Worm (Caenorhabditis elegans) whole organism, young adult: ENCODE results near the gene npr-33.

ENCODE experiments used
- B0019.2 ChIP-seq: fragments of 200-800 bp; sonication (Bioruptor generic); conservative IDR thresholded peaks from 2 replicates; pipeline ENCODE4 v1.3.6; 2022; ENCODE audit warnings: missing genetic modification reagents, missing genetic modification characterization, missing compliant biosample characterization
- B0035.1 ChIP-seq: sonication (generic microtip); optimal IDR thresholded peaks from 2 replicates; lab custom pipeline; 2016; ENCODE audit warnings: missing genetic modification characterization, mild to moderate bottlenecking, missing compliant biosample characterization, missing genotype, missing genetic modification reagents
- D2030.7 ChIP-seq: fragments of 200-800 bp; sonication (Bioruptor generic); IDR thresholded peaks from 2 replicates; pipeline ENCODE4 v1.3.6; 2022; ENCODE audit warnings: missing genetic modification reagents, missing genetic modification characterization, missing compliant biosample characterization
- F49E8.2 ChIP-seq: sonication (generic microtip); optimal IDR thresholded peaks from 3 replicates; lab custom pipeline; 2017; ENCODE audit warnings: missing genetic modification characterization, mild to moderate bottlenecking, missing compliant biosample characterization, antibody characterized with exemption, moderate library complexity; ENCODE audit not compliant: insufficient read depth
- F55B11.4 ChIP-seq: sonication (generic microtip); optimal IDR thresholded peaks from 2 replicates; lab custom pipeline; 2016; ENCODE audit warnings: missing compliant biosample characterization, missing genetic modification characterization, borderline replicate concordance; ENCODE audit not compliant: insufficient read depth
- F57A8.1 ChIP-seq: fragments of 200-800 bp; sonication (Bioruptor generic); optimal IDR thresholded peaks from 2 replicates; lab custom pipeline; 2018; ENCODE audit warnings: mild to moderate bottlenecking, missing genetic modification characterization, moderate library complexity, missing compliant biosample characterization
- F57C9.4 ChIP-seq: sonication (generic microtip); optimal IDR thresholded peaks from 2 replicates; lab custom pipeline; 2017; ENCODE audit warnings: mild to moderate bottlenecking, missing genetic modification characterization, missing compliant biosample characterization
- K11D2.4 ChIP-seq: fragments of 200-800 bp; sonication (Bioruptor generic); IDR thresholded peaks from 2 replicates; pipeline ENCODE4 v1.3.6; 2022; ENCODE audit warnings: missing genetic modification reagents, missing genetic modification characterization, missing compliant biosample characterization
- K12H6.12 ChIP-seq: fragments of 200-800 bp; sonication (Bioruptor generic); optimal IDR thresholded peaks from 2 replicates; lab custom pipeline; 2018; ENCODE audit warnings: mild to moderate bottlenecking, missing genetic modification characterization, missing compliant biosample characterization
- Y53G8AR.9 ChIP-seq: fragments of 200-800 bp; sonication (Bioruptor generic); conservative IDR thresholded peaks from 2 replicates; pipeline ENCODE4 v1.3.6; 2022; ENCODE audit warnings: missing genetic modification reagents, missing genetic modification characterization, missing compliant biosample characterization
- ZK185.1 ChIP-seq: sonication (generic microtip); optimal IDR thresholded peaks from 2 replicates; lab custom pipeline; 2016; ENCODE audit warnings: mild to moderate bottlenecking, missing genetic modification characterization, missing compliant biosample characterization; ENCODE audit not compliant: poor library complexity, severe bottlenecking
- akir-1 ChIP-seq: fragments of 200-800 bp; sonication (Bioruptor generic); optimal IDR thresholded peaks from 2 replicates; lab custom pipeline; 2018; ENCODE audit warnings: mild to moderate bottlenecking, missing genetic modification characterization, moderate library complexity, missing compliant biosample characterization
- aptf-2 ChIP-seq: fragments of 200-800 bp; sonication (Bioruptor generic); conservative IDR thresholded peaks from 2 replicates; pipeline ENCODE4 v1.3.6; 2022; ENCODE audit warnings: missing genetic modification reagents, missing genetic modification characterization, missing compliant biosample characterization
- aptf-3 ChIP-seq: fragments of 200-800 bp; sonication (Bioruptor generic); IDR thresholded peaks from 2 replicates; pipeline ENCODE4 v1.3.6; 2022; ENCODE audit warnings: missing genetic modification characterization, missing compliant biosample characterization
- atf-7 ChIP-seq: sonication (generic microtip); optimal IDR thresholded peaks from 2 replicates; lab custom pipeline; 2017; ENCODE audit warnings: mild to moderate bottlenecking, missing genetic modification characterization, missing compliant biosample characterization
- attf-3 ChIP-seq: fragments of 200-800 bp; sonication (Bioruptor generic); conservative IDR thresholded peaks from 2 replicates; pipeline ENCODE4 v1.3.6; 2022; ENCODE audit warnings: missing genetic modification reagents, missing genetic modification characterization, missing compliant biosample characterization
- attf-5 ChIP-seq: fragments of 200-800 bp; sonication (Bioruptor generic); optimal IDR thresholded peaks from 2 replicates; lab custom pipeline; 2018; ENCODE audit warnings: mild to moderate bottlenecking, missing genetic modification characterization, missing compliant biosample characterization
- bed-1 ChIP-seq: fragments of 200-800 bp; sonication (Bioruptor generic); IDR thresholded peaks from 2 replicates; pipeline ENCODE4 v1.3.6; 2022; ENCODE audit warnings: missing genetic modification reagents, missing genetic modification characterization, missing compliant biosample characterization
- cebp-2 ChIP-seq: fragments of 200-800 bp; sonication (Bioruptor generic); IDR thresholded peaks from 2 replicates; pipeline ENCODE4 v1.3.6; 2022; ENCODE audit warnings: missing genetic modification characterization, missing compliant biosample characterization
- ceh-79 ChIP-seq: sonication (generic microtip); optimal IDR thresholded peaks from 2 replicates; lab custom pipeline; 2017; ENCODE audit warnings: mild to moderate bottlenecking, missing genetic modification characterization, missing compliant biosample characterization
- ceh-91 ChIP-seq: fragments of 200-800 bp; sonication (Bioruptor generic); IDR thresholded peaks from 2 replicates; pipeline ENCODE4 v1.3.6; 2022; ENCODE audit warnings: missing genetic modification reagents, missing genetic modification characterization, missing compliant biosample characterization
- dox-1 ChIP-seq: fragments of 200-800 bp; sonication (Bioruptor generic); IDR thresholded peaks from 2 replicates; pipeline ENCODE4 v1.3.6; 2022; ENCODE audit warnings: missing genetic modification reagents, missing genetic modification characterization, missing compliant biosample characterization
- dpl-1 ChIP-seq: fragments of 150-350 bp; optimal IDR thresholded peaks from 2 replicates; lab custom pipeline; 2014; ENCODE audit warnings: missing biosample characterization, missing genetic modification reagents, missing genetic modification characterization
- egrh-3 ChIP-seq: fragments of 200-800 bp; sonication (Bioruptor generic); IDR thresholded peaks from 2 replicates; pipeline ENCODE4 v1.3.6; 2022; ENCODE audit warnings: missing genetic modification reagents, missing genetic modification characterization, missing compliant biosample characterization
- ets-4 ChIP-seq: fragments of 200-800 bp; sonication (Bioruptor generic); optimal IDR thresholded peaks from 2 replicates; lab custom pipeline; 2018; ENCODE audit warnings: mild to moderate bottlenecking, missing genetic modification characterization, missing compliant biosample characterization
- gei-17 ChIP-seq: fragments of 200-800 bp; sonication (Bioruptor generic); optimal IDR thresholded peaks from 2 replicates; lab custom pipeline; 2018; ENCODE audit warnings: mild to moderate bottlenecking, missing genetic modification characterization, missing compliant biosample characterization
- him-1 ChIP-seq: sonication (generic microtip); optimal IDR thresholded peaks from 2 replicates; lab custom pipeline; 2016; ENCODE audit warnings: missing genotype, missing genetic modification reagents, missing genetic modification characterization, missing compliant biosample characterization
- hlh-12 ChIP-seq: sonication (generic microtip); optimal IDR thresholded peaks from 2 replicates; lab custom pipeline; 2016; ENCODE audit warnings: missing genetic modification characterization, missing compliant biosample characterization
- lag-1 ChIP-seq: fragments of 200-800 bp; sonication (Bioruptor generic); IDR thresholded peaks from 2 replicates; pipeline ENCODE4 v1.3.6; 2022; ENCODE audit warnings: missing genetic modification reagents, missing genetic modification characterization, missing compliant biosample characterization
- lir-1 ChIP-seq: fragments of 200-800 bp; sonication (Bioruptor generic); conservative IDR thresholded peaks from 2 replicates; pipeline ENCODE4 v1.3.6; 2022; ENCODE audit warnings: missing genetic modification reagents, missing genetic modification characterization, missing compliant biosample characterization
- lsl-1 ChIP-seq: fragments of 200-800 bp; sonication (Bioruptor generic); optimal IDR thresholded peaks from 2 replicates; lab custom pipeline; 2018; ENCODE audit warnings: mild to moderate bottlenecking, missing genetic modification characterization, moderate library complexity, missing compliant biosample characterization
- lsy-27 ChIP-seq: sonication (generic microtip); optimal IDR thresholded peaks from 2 replicates; lab custom pipeline; 2017; ENCODE audit warnings: missing genetic modification characterization, mild to moderate bottlenecking, missing compliant biosample characterization, antibody characterized with exemption, missing genotype, borderline replicate concordance; ENCODE audit not compliant: insufficient read depth
- madf-10 ChIP-seq: sonication (generic microtip); optimal IDR thresholded peaks from 2 replicates; lab custom pipeline; 2016; ENCODE audit warnings: mild to moderate bottlenecking, missing genetic modification characterization, missing compliant biosample characterization
- madf-6 ChIP-seq: fragments of 200-800 bp; sonication (Bioruptor generic); IDR thresholded peaks from 2 replicates; pipeline ENCODE4 v1.3.6; 2022; ENCODE audit warnings: missing genetic modification reagents, missing genetic modification characterization, missing compliant biosample characterization
- madf-8 ChIP-seq: fragments of 200-800 bp; sonication (Bioruptor generic); conservative IDR thresholded peaks from 2 replicates; pipeline ENCODE4 v1.3.6; 2022; ENCODE audit warnings: missing genetic modification reagents, missing genetic modification characterization, missing compliant biosample characterization
- mcd-1 ChIP-seq: fragments of 200-800 bp; sonication (Bioruptor generic); IDR thresholded peaks from 2 replicates; pipeline ENCODE4 v1.3.6; 2022; ENCODE audit warnings: missing genetic modification reagents, missing genetic modification characterization, missing compliant biosample characterization
- mel-28 ChIP-seq: sonication (generic microtip); optimal IDR thresholded peaks from 2 replicates; lab custom pipeline; 2016; ENCODE audit warnings: borderline replicate concordance, mild to moderate bottlenecking, missing genetic modification characterization, missing compliant biosample characterization
- mxl-1 ChIP-seq: sonication (generic microtip); optimal IDR thresholded peaks from 2 replicates; lab custom pipeline; 2016; ENCODE audit warnings: missing genetic modification characterization, missing compliant biosample characterization
- nfyb-1 ChIP-seq: fragments of 200-800 bp; sonication (Bioruptor generic); IDR thresholded peaks from 2 replicates; pipeline ENCODE4 v1.3.6; 2022; ENCODE audit warnings: missing genetic modification reagents, missing genetic modification characterization, missing compliant biosample characterization
- nhr-120 ChIP-seq: fragments of 200-800 bp; sonication (Bioruptor generic); IDR thresholded peaks from 2 replicates; pipeline ENCODE4 v1.3.6; 2022; ENCODE audit warnings: missing genetic modification characterization, missing compliant biosample characterization
- pha-4 ChIP-seq: fragments of 150-350 bp; sonication (generic microtip); optimal IDR thresholded peaks from 2 replicates; lab custom pipeline; 2014; ENCODE audit warnings: missing biosample characterization, missing genetic modification reagents, missing genetic modification characterization
- repo-1 ChIP-seq: sonication (generic microtip); optimal IDR thresholded peaks from 2 replicates; lab custom pipeline; 2017; ENCODE audit warnings: mild to moderate bottlenecking, missing genetic modification characterization, missing compliant biosample characterization
- sea-2 ChIP-seq: fragments of 200-800 bp; sonication (Bioruptor generic); IDR thresholded peaks from 2 replicates; pipeline ENCODE4 v1.3.6; 2022; ENCODE audit warnings: missing genetic modification characterization, missing compliant biosample characterization
- snpc-1.3 ChIP-seq: sonication (generic microtip); optimal IDR thresholded peaks from 2 replicates; lab custom pipeline; 2017; ENCODE audit warnings: missing genetic modification characterization, mild to moderate bottlenecking, missing compliant biosample characterization, antibody characterized with exemption, moderate library complexity, missing genotype, missing genetic modification reagents; ENCODE audit not compliant: insufficient read depth
- snpc-3.4 ChIP-seq: sonication (generic microtip); optimal IDR thresholded peaks from 2 replicates; lab custom pipeline; 2017; ENCODE audit warnings: missing genetic modification characterization, mild to moderate bottlenecking, missing compliant biosample characterization, antibody characterized with exemption, moderate library complexity, missing genotype, missing genetic modification reagents
- sptf-2 ChIP-seq: fragments of 200-800 bp; sonication (Bioruptor generic); optimal IDR thresholded peaks from 2 replicates; lab custom pipeline; 2018; ENCODE audit warnings: mild to moderate bottlenecking, missing genetic modification characterization, missing compliant biosample characterization
- ztf-25 ChIP-seq: fragments of 200-800 bp; sonication (Bioruptor generic); IDR thresholded peaks from 2 replicates; pipeline ENCODE4 v1.3.6; 2022; ENCODE audit warnings: missing genetic modification reagents, missing genetic modification characterization, missing compliant biosample characterization
- ztf-26 ChIP-seq: sonication (generic microtip); optimal IDR thresholded peaks from 2 replicates; lab custom pipeline; 2017; ENCODE audit warnings: missing genetic modification characterization, missing compliant biosample characterization

npr-33 gene

DNA sequence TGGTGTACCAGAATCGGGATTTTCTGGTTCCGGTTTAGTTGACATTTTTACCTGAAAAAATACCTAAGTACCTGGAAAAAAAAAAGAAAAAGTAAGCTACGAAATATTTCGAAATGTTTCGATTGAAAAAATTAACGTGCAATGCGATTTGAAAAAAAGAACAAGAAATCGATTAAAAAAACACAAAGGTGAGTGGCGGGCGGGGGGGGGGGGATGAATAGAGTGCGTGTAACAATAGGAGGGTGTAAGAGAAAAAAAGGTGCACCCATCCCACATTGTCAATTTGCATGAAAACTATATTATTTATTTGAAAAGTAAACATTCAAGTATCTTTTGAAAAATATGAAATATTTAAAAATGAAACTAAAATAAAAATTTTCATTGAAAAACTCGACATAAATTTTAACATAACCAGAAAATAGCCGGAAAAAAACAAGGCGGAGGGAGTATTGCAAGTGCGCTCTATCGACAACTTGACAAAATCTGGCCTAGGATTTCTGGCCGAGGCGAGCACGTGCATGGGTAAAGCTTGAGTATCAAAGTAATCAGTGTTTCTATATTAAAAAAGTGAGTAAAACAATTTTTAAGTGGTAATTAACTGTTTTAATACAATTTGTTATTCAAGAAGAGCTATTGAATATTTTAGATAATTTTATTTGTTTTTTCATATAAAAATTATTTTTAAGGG is 44.4 kb upstream of the npr-33 start, which contains the start of the genes csb-1 and F53H4.4 (continued):
- TF ChIP-seq lir-1 (GFP tag; lab: Robert Waterston, UW) = no peak
- peak; percentile 25 for TF ChIP-seq madf-10 (tag; lab: Kevin White, UChicago)
- no peak for TF ChIP-seq lag-1
- TF ChIP-seq pha-4 (tag; lab: Kevin White, UChicago) = peak; percentile 74
- TF ChIP-seq nhr-120 = no peak
- TF ChIP-seq akir-1 (GFP tag; lab: Kevin White, UChicago) = no peak
- no peak for TF ChIP-seq aptf-2 (GFP tag; lab: Robert Waterston, UW)
- TF ChIP-seq F57C9.4 (tag; lab: Kevin White, UChicago) = no peak
- no peak for TF ChIP-seq gei-17 (GFP tag; lab: Kevin White, UChicago)
- TF ChIP-seq cebp-2 = no peak
- no peak for TF ChIP-seq snpc-1.3 (tag; lab: Kevin White, UChicago)
- no peak for TF ChIP-seq ztf-25 (GFP tag; lab: Robert Waterston, UW)
- TF ChIP-seq egrh-3 = no peak
- TF ChIP-seq ceh-79 (tag; lab: Kevin White, UChicago) = no peak
- TF ChIP-seq ceh-91 = no peak
- no peak for TF ChIP-seq sptf-2 (GFP tag; lab: Kevin White, UChicago)
- TF ChIP-seq atf-7 (tag; lab: Kevin White, UChicago) = no peak
- no peak for TF ChIP-seq ets-4 (GFP tag; lab: Kevin White, UChicago)
- peak; percentile 49; the same call in 1 of the 2 replicates for TF ChIP-seq K11D2.4 (GFP tag; lab: Robert Waterston, UW)
- no peak for TF ChIP-seq B0019.2 (GFP tag; lab: Robert Waterston, UW)
- no peak for TF ChIP-seq aptf-3 (GFP tag; lab: Robert Waterston, UW)
- no peak for TF ChIP-seq F57A8.1
- TF ChIP-seq F49E8.2 (tag; lab: Kevin White, UChicago) = no peak
- TF ChIP-seq mxl-1 = no peak
- no peak for TF ChIP-seq sea-2
- peak; percentile 96 for TF ChIP-seq mcd-1
- TF ChIP-seq madf-6 (GFP tag; lab: Robert Waterston, UW) = no peak
- TF ChIP-seq nfyb-1 = no peak
- TF ChIP-seq D2030.7 (GFP tag; lab: Robert Waterston, UW) = no peak
- TF ChIP-seq lsl-1 (GFP tag; lab: Kevin White, UChicago) = no peak
- TF ChIP-seq Y53G8AR.9 (GFP tag; lab: Robert Waterston, UW) = no peak
- TF ChIP-seq attf-5 (GFP tag; lab: Kevin White, UChicago) = peak; percentile 82
- TF ChIP-seq F55B11.4 (tag; lab: Kevin White, UChicago) = no peak
- TF ChIP-seq him-1 (tag; lab: Kevin White, UChicago) = no peak
- peak; percentile 73 for TF ChIP-seq ZK185.1 (tag; lab: Kevin White, UChicago)
- TF ChIP-seq snpc-3.4 (tag; lab: Kevin White, UChicago) = no peak
- no peak for TF ChIP-seq lsy-27 (tag; lab: Kevin White, UChicago)
- no peak for TF ChIP-seq mel-28 (tag; lab: Kevin White, UChicago)
- TF ChIP-seq K12H6.12 (tag; lab: Kevin White, UChicago) = peak; percentile 23
- no peak for TF ChIP-seq B0035.1 (tag; lab: Kevin White, UChicago)
- TF ChIP-seq dpl-1 (GFP tag; lab: Kevin White, UChicago) = no peak
- TF ChIP-seq ztf-26 (tag; lab: Kevin White, UChicago) = no peak
- TF ChIP-seq dox-1 (GFP tag; lab: Robert Waterston, UW) = peak; percentile 83
- TF ChIP-seq hlh-12 (tag; lab: Kevin White, UChicago) = no peak
- no peak for TF ChIP-seq attf-3
- TF ChIP-seq madf-8 = no peak
- no peak for TF ChIP-seq repo-1 (tag; lab: Kevin White, UChicago)
- no peak for TF ChIP-seq bed-1 (GFP tag; lab: Robert Waterston, UW)
